Worm (Caenorhabditis elegans): ENCODE results near the gene oig-4.

oig-4 gene

DNA sequence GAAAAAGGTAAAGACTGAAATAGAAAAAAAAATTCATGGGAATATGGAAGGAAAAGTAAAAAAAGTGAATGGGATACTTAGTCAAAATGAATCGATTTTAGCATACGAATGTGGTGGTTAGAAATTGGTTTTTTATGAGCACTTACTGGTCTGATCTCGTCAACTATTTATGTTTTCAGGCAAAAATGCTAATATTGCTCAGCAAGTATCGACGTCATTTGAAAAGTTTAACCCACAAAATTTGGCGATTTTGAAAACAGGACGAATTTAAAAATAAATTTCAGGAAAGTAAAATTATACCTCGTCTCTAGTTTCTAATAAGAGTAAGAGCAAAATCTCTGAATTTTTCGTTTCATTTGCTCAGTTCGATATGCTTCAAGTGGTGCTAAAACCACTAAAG, 29.9 kb downstream of the oig-4 start:
- TF ChIP-seq ham-2 (GFP tag; optimal IDR thresholded peaks at IDR 0.05): no peak
- TF ChIP-seq bed-3 (GFP tag; optimal IDR thresholded peaks at IDR 0.05): no peak
- TF ChIP-seq mep-1 (tag; optimal IDR thresholded peaks at IDR 0.05): no peak
- TF ChIP-seq elt-3 (tag; optimal IDR thresholded peaks at IDR 0.05): no peak
- TF ChIP-seq nhr-237 (tag; optimal IDR thresholded peaks at IDR 0.05): no peak
- TF ChIP-seq elt-1 (tag; optimal IDR thresholded peaks at IDR 0.05; ENCODE audit: borderline replicate concordance, insufficient read depth): no peak
- TF ChIP-seq M03D4.4 (tag; optimal IDR thresholded peaks at IDR 0.05): no peak
- TF ChIP-seq unc-62 (GFP tag; optimal IDR thresholded peaks at IDR 0.05): no peak
- no peak for TF ChIP-seq unc-39 (tag; optimal IDR thresholded peaks at IDR 0.05)
- TF ChIP-seq lsy-2 (tag; optimal IDR thresholded peaks at IDR 0.05): no peak
- no peak for TF ChIP-seq mab-5 (tag; optimal IDR thresholded peaks at IDR 0.05)
- TF ChIP-seq flh-1 (GFP tag; optimal IDR thresholded peaks at IDR 0.05): no peak
- no peak for TF ChIP-seq blmp-1 (tag; optimal IDR thresholded peaks at IDR 0.05)
- TF ChIP-seq ceh-83 (GFP tag; optimal IDR thresholded peaks at IDR 0.05): no peak
- no peak for TF ChIP-seq snpc-4 (tag; optimal IDR thresholded peaks at IDR 0.05)
- no peak for TF ChIP-seq nhr-2 (tag; optimal IDR thresholded peaks at IDR 0.05)

- TF ChIP-seq pha-4 (tag; optimal IDR thresholded peaks at IDR 0.05) (no peak), tbx-8 (GFP tag; optimal IDR thresholded peaks at IDR 0.05) (no peak), mab-5 (tag; optimal IDR thresholded peaks at IDR 0.05) (no peak), nhr-2 (tag; optimal IDR thresholded peaks at IDR 0.05) (no peak)
Observed at ce11 chrII:7651171-7651570, 37.8 kb downstream of the oig-4 start, which contains the start of gene pde-4. Gene pde-4 (minus strand): TSS chrII:7651246.

DNA sequence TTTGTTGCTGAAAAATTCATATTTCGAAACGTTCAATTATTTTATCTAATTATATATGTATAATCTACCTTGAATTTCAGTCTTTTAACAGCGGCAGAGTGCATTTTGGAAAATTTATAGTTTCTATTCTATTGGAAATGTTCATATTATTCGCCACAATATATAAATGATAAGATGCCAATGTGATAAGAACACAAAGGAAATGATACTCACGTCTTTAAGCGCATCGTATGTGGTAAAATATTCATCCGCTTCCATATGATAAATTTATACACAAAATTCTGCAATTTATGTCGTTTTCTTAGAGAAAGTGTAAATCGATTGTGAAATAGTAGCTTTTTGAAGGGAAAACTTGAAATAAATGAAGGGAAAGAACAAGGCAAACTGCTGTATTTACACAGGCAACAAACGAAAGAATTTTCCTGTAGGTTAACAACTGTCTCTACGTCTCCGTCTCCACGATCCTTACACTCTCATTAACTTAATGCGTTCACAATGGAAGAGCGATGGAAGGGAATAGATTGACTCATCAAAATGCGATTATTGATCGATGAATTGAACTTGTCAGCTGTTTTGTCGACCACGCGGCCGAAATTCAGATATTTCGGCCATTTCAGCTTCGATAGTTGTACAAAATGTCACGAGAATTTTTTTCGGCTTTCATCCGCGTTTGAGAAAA, 48.8 kb downstream of the oig-4 start, which contains the start of gene alfa-1:
Gene alfa-1, minus strand, starts transcription at position 515 of the 679 bp plus-strand sequence.
- TF ChIP-seq ceh-43 (GFP tag; optimal IDR thresholded peaks at IDR 0.05): no peak
- TF ChIP-seq hlh-1 (tag; optimal IDR thresholded peaks at IDR 0.05): peak; percentile 69
- TF ChIP-seq unc-62 (GFP tag; optimal IDR thresholded peaks at IDR 0.05): peak; percentile 3
- no peak for TF ChIP-seq M03D4.4 (tag; optimal IDR thresholded peaks at IDR 0.05)
- TF ChIP-seq lsy-2 (tag; optimal IDR thresholded peaks at IDR 0.05): peak; percentile 6

- TF ChIP-seq nhr-237 (tag; optimal IDR thresholded peaks at IDR 0.05) (no peak), unc-62 (GFP tag; optimal IDR thresholded peaks at IDR 0.05) (no peak), ham-2 (GFP tag; optimal IDR thresholded peaks at IDR 0.05) (no peak), elt-3 (tag; optimal IDR thresholded peaks at IDR 0.05) (no peak), drap-1 (GFP tag; optimal IDR thresholded peaks at IDR 0.05) (no peak), hlh-1 (tag; optimal IDR thresholded peaks at IDR 0.05) (no peak), lin-13 (tag; optimal IDR thresholded peaks at IDR 0.05) (no peak), unc-39 (tag; optimal IDR thresholded peaks at IDR 0.05) (no peak), nhr-28 (tag; optimal IDR thresholded peaks at IDR 0.05) (no peak), elt-1 (tag; optimal IDR thresholded peaks at IDR 0.05; ENCODE audit: borderline replicate concordance, insufficient read depth) (no peak), cnd-1 (tag; optimal IDR thresholded peaks at IDR 0.05) (no peak), bed-3 (GFP tag; optimal IDR thresholded peaks at IDR 0.05) (no peak), sptf-1 (tag; optimal IDR thresholded peaks at IDR 0.05) (no peak), sem-2 (GFP tag; optimal IDR thresholded peaks at IDR 0.05) (no peak)
Observed at ce11 chrII:7663028-7663427, 49.7 kb downstream of the oig-4 start.
